Worm (Caenorhabditis elegans): Measurements from ENCODE around the gene Y39A3CL.7.

Y39A3CL.7 gene

DNA sequence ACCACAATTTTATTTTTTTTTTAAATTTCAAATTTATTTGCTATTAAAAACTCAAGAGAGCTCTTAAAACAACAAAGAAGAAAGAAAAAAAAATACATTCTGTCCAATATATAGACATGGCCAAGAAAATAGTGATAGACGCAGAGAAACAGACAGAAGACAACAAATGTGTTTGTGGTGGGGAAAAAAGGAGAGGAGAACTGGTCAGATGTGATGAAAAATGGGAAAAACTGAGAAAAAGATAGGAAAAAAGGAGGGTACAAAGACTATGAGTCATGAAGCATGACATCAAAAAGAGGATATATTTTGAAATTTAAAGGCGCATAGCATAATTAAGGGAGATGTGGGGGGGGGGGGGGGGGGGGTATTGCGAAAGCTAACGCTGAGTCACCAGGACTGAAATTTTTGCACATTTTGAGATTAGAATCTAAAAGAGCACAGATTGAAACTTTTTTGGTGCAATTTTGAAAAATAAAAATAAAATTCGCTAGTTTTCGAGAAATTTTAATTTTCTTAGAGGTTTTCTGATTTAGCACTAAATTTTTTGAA lies 5.6 kb upstream of the Y39A3CL.7 start:
- TF ChIP-seq ceh-16 (tag; optimal IDR thresholded peaks at IDR 0.05) (no peak), egl-27 (tag; optimal IDR thresholded peaks at IDR 0.05) (no peak), lin-13 (GFP tag; optimal IDR thresholded peaks at IDR 0.05) (peak; percentile 24), mab-5 (tag; optimal IDR thresholded peaks at IDR 0.05) (peak; percentile 47), fos-1 (tag; optimal IDR thresholded peaks at IDR 0.05) (peak; percentile 73), unc-55 (GFP tag; optimal IDR thresholded peaks at IDR 0.05) (peak; percentile 64), sma-9 (GFP tag; optimal IDR thresholded peaks at IDR 0.05) (peak; percentile 58), sma-9 (tag; optimal IDR thresholded peaks at IDR 0.05) (no peak), nhr-129 (tag; optimal IDR thresholded peaks at IDR 0.05) (peak; percentile 43), mdl-1 (tag; optimal IDR thresholded peaks at IDR 0.05) (no peak), C34F6.9 (tag; optimal IDR thresholded peaks at IDR 0.05) (peak; percentile 84), zag-1 (tag; optimal IDR thresholded peaks at IDR 0.05) (peak; percentile 41), nhr-10 (tag; optimal IDR thresholded peaks at IDR 0.05) (no peak), crh-2 (tag; optimal IDR thresholded peaks at IDR 0.05) (peak; percentile 53), lsy-2 (tag; optimal IDR thresholded peaks at IDR 0.05) (peak in 1 of 2 experiments; percentile 76)

DNA sequence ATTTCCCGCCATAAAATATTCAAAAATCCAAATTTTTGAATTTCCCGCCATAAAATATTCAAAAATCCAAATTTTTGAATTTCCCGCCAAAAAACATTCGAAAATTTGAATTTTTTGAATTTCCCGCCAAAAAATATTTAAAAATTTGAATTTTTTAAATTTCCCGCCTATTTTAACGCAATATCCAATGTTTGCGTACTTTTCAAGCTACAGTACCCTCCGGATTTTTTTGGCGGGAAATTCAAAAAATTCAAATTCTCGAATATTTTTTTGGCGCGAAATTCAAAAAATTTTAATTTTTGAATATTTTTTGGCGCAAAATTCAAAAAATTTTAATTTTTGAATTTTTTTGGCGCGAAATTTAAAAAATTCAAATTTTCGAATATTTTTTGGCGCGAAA lies 6.4 kb downstream of the Y39A3CL.7 start:
- TF ChIP-seq F13H6.1 (tag; optimal IDR thresholded peaks at IDR 0.05): no peak
- no peak for TF ChIP-seq alr-1 (tag; optimal IDR thresholded peaks at IDR 0.05)
- no peak for TF ChIP-seq elt-3 (tag; optimal IDR thresholded peaks at IDR 0.05)

DNA sequence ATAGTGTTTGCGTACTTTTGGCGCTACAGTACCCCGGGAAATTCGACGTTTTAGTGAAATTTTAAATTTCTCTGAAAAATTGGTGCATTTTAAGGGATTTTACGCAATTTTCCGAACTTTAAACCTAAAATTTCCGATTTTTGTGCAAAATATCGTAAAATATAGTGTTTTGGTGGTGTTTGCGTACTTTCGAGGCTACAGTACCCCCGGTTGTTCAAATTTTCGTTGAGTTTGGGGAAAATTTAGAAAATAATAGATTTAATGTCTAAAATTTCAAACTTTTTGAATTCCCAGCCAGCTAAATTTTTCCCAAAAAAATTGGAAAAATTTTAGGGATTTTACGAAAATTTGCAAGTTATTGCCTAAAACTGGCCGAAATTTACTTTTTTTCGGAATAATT lies 7.7 kb downstream of the Y39A3CL.7 start:
- TF ChIP-seq nhr-25 (tag; optimal IDR thresholded peaks at IDR 0.05) (no peak), blmp-1 (tag; optimal IDR thresholded peaks at IDR 0.05; ENCODE audit: insufficient read depth) (no peak), nhr-77 (tag; optimal IDR thresholded peaks at IDR 0.05) (no peak), snpc-4 (tag; optimal IDR thresholded peaks at IDR 0.05) (no peak)

DNA sequence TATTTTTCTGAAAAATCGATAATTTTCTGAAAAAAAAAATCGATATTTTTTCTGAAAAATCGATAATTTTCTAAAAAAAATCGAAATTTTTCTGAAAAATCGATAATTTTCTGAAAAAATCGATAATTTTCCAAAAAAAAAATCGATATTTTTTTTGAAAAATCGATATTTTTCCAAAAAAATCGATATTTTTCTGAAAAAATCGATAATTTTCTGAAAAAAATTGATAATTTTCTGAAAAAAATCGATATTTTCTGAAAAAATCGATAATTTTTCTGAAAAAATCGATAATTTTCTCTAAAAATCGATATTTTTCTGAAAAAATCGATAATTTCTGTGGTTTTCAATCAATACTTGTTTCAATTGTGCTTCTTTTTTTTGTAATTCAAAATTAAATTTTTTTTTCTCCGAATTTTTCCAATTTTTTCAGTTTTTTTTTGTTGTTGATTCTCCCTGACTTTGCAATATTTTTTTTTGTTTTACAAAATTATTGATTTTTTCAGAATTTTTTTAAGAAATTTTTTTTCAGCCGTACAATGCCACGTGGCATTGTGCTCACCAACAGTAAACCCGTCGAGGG lies 9.4 kb downstream of the Y39A3CL.7 start, which contains the start of gene rexd-1:
Gene rexd-1, plus strand, starts transcription at position 530 of the 580 bp plus-strand sequence.
- TF ChIP-seq mdl-1 (tag; optimal IDR thresholded peaks at IDR 0.05) (no peak), fos-1 (tag; optimal IDR thresholded peaks at IDR 0.05) (no peak), nhr-237 (tag; optimal IDR thresholded peaks at IDR 0.05) (no peak), nhr-21 (tag; optimal IDR thresholded peaks at IDR 0.05) (no peak)

DNA sequence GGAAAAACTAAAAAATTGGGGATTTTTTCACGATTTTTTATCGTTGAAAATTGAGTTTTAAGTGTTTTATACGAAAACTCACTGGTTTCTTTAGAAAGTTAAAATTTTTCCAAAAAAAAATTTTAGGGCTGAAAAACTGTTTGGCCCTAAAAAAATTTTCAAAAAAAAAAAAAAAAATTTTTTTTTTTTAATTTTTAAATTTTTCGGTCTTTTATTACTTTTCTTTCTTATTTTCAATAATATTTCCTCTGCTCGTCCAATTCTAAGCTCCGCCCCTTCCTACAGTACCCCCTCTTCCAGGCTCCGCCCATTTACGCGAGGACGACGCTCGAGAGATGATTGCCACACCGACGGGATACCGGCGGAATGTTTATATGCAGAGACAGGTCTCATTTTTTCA lies 24.0 kb downstream of the Y39A3CL.7 start, which contains the start of gene pqn-82:
Gene pqn-82, plus strand, starts transcription at position 301 of the 400 bp plus-strand sequence.
- TF ChIP-seq peb-1 (tag; optimal IDR thresholded peaks at IDR 0.05) (no peak), sma-9 (GFP tag; optimal IDR thresholded peaks at IDR 0.05) (no peak), sma-9 (tag; optimal IDR thresholded peaks at IDR 0.05) (no peak), dmd-4 (tag; optimal IDR thresholded peaks at IDR 0.05) (no peak), snpc-4 (tag; optimal IDR thresholded peaks at IDR 0.05) (no peak), mbf-1 (tag; optimal IDR thresholded peaks at IDR 0.05) (no peak), alr-1 (tag; optimal IDR thresholded peaks at IDR 0.05) (no peak), lin-13 (GFP tag; optimal IDR thresholded peaks at IDR 0.05) (no peak), R02D3.7 (tag; optimal IDR thresholded peaks at IDR 0.05) (no peak), fos-1 (tag; optimal IDR thresholded peaks at IDR 0.05) (no peak), lin-11 (tag; optimal IDR thresholded peaks at IDR 0.05) (no peak)

DNA sequence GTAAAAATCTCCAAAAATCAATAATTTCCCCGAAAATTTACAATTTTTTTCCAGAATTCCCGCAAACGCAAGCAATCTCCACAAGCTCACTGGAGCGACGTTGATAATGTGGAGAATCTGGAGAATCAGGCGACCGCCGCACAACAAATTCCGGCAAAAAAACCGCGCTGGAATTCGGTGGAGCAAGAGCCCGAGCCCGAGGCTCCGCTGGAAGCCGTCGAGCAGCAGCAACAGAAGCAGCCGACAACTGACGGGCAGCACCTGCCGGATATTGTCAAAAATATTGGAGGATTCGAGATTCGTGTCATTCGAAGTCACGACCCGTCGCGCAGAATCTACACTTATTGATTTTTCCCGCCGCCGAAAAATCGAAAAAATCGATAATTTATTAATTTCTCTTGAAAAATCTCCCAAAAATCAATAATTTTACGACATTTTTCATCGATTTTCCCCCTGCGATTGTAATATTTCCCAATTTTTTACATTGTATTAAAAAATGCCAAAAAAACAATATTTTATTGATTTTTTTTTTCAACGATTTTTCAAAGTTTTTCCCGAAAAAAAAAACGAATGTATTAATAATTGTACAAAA lies 27.5 kb downstream of the Y39A3CL.7 start:
- TF ChIP-seq dmd-4 (tag; optimal IDR thresholded peaks at IDR 0.05) (no peak), gmeb-1 (tag; optimal IDR thresholded peaks at IDR 0.05) (no peak), lin-11 (tag; optimal IDR thresholded peaks at IDR 0.05) (no peak), unc-55 (GFP tag; optimal IDR thresholded peaks at IDR 0.05) (no peak), F13H6.1 (tag; optimal IDR thresholded peaks at IDR 0.05) (no peak), peb-1 (tag; optimal IDR thresholded peaks at IDR 0.05) (no peak), ama-1 (optimal IDR thresholded peaks at IDR 0.05) (no peak), alr-1 (tag; optimal IDR thresholded peaks at IDR 0.05) (no peak)

All from whole organism, L2 larva.